Worm (Caenorhabditis elegans) whole organism, L2 larva: Measurements from ENCODE around the gene K02F3.9.

ENCODE experiments used
- aly-2 ChIP-seq: fragments of 150-350 bp; optimal IDR thresholded peaks from 2 replicates; lab custom pipeline; 2014; ENCODE audit warnings: missing biosample characterization, missing genetic modification characterization
- egl-27 ChIP-seq: sonication (generic microtip); optimal IDR thresholded peaks from 3 replicates; lab custom pipeline; 2017; ENCODE audit warnings: missing biosample characterization, missing genetic modification reagents, missing genetic modification characterization
- lsy-2 ChIP-seq, 2 experiments: fragments of 150-350 bp in 1 of 2; sonication (generic microtip) in 1 of 2; optimal IDR thresholded peaks; 2 replicates each; lab custom pipeline; 2014 to 2017; ENCODE audit warnings: missing biosample characterization in 2 of 2, missing genetic modification characterization in 2 of 2
- snpc-4 ChIP-seq: fragments of 150-350 bp; optimal IDR thresholded peaks from 2 replicates; lab custom pipeline; 2014; ENCODE audit warnings: missing biosample characterization, missing genetic modification characterization

- TF ChIP-seq egl-27 (tag; lab: Kevin White, UChicago) (no peak), lsy-2 (tag; optimal IDR thresholded peaks at IDR 0.05; lab: Kevin White, UChicago) (no peak), aly-2 (no peak), snpc-4 (tag; lab: Kevin White, UChicago) (no peak)
Observed at ce11 chrIII:841177-841576, at the start of gene K02F3.9.
